Fruit fly (Drosophila melanogaster) whole organism, wandering third instar larva: ENCODE data around the gene Lcp65Ad.

Experiments used
- Mio ChIP-seq: sonication (Bioruptor generic); optimal IDR thresholded peaks from 2 replicates; lab custom pipeline; 2016; ENCODE audit warnings: missing biosample characterization, missing genetic modification characterization
- Myc ChIP-seq: fragments of >200 bp; optimal IDR thresholded peaks from 2 replicates; lab custom pipeline; 2017
- Vsx2 ChIP-seq: fragments of 200-300, 225-300 bp; sonication (Bioruptor generic); optimal IDR thresholded peaks from 2 replicates; lab custom pipeline; 2018; ENCODE audit warnings: missing biosample characterization, missing genetic modification characterization; ENCODE audit not compliant: partially characterized antibody
- foxo ChIP-seq, 2 experiments: fragments of 200-800 bp; sonication (Bioruptor generic); optimal IDR thresholded peaks; 2 replicates in 1 of 2; 3 replicates in 1 of 2; lab custom pipeline; 2016 to 2017; ENCODE audit warnings: missing biosample characterization in 2 of 2, missing genetic modification characterization in 2 of 2

- TF ChIP-seq Mio (GFP tag; lab: Kevin White, UChicago) (no peak), Vsx2 (no peak), Myc (lab: Kevin White, UChicago) (no peak), foxo (GFP tag; optimal IDR thresholded peaks at IDR 0.05; lab: Kevin White, UChicago) (no peak)
Observed at dm6 chr3L:6097270-6097669, 45.9 kb upstream of the Lcp65Ad start, which contains the start of gene Ets65A.
